Fruit fly (Drosophila melanogaster) whole organism, prepupa: Measurements from ENCODE around the gene rogdi.

Source experiments
- Blimp-1 ChIP-seq: fragments of 200-800 bp; sonication (Bioruptor generic); optimal IDR thresholded peaks from 3 replicates; lab custom pipeline; 2017; ENCODE audit warnings: missing biosample characterization, missing genetic modification characterization, mild to moderate bottlenecking, moderate library complexity, missing genetic modification reagents
- CG10631 ChIP-seq: fragments of 200-800 bp; sonication (Bioruptor generic); optimal IDR thresholded peaks from 2 replicates; lab custom pipeline; 2016; ENCODE audit warnings: missing biosample characterization, missing genetic modification characterization
- CG10669 ChIP-seq: fragments of 200-800 bp; sonication (Bioruptor generic); optimal IDR thresholded peaks from 3 replicates; lab custom pipeline; 2018; ENCODE audit warnings: missing biosample characterization, mild to moderate bottlenecking, missing genetic modification characterization, moderate library complexity
- CG11294 ChIP-seq: fragments of 200-800 bp; sonication (Bioruptor generic); IDR thresholded peaks from 2 replicates; pipeline ENCODE4 v1.3.6; 2022; ENCODE audit warnings: missing biosample characterization, missing genetic modification characterization
- CG1621 ChIP-seq: fragments of 200-800 bp; sonication (Bioruptor generic); optimal IDR thresholded peaks from 3 replicates; lab custom pipeline; 2018; ENCODE audit warnings: missing biosample characterization, mild to moderate bottlenecking, missing genetic modification characterization
- CG16779 ChIP-seq: fragments of 200-800 bp; sonication (Bioruptor generic); optimal IDR thresholded peaks from 3 replicates; lab custom pipeline; 2017; ENCODE audit warnings: missing biosample characterization, mild to moderate bottlenecking, missing genetic modification characterization
- CG3032 ChIP-seq: fragments of 200-800 bp; optimal IDR thresholded peaks from 2 replicates; lab custom pipeline; 2019; ENCODE audit warnings: missing biosample characterization, mild to moderate bottlenecking, missing genetic modification characterization, moderate library complexity
- CG31627 ChIP-seq: fragments of 200-800 bp; sonication (Bioruptor generic); optimal IDR thresholded peaks from 3 replicates; lab custom pipeline; 2016; ENCODE audit warnings: missing biosample characterization, missing genetic modification characterization
- CG32006 ChIP-seq: fragments of 200-800 bp; sonication (Bioruptor generic); optimal IDR thresholded peaks from 3 replicates; lab custom pipeline; 2017; ENCODE audit warnings: missing biosample characterization, mild to moderate bottlenecking, missing genetic modification characterization
- CG3919 ChIP-seq: fragments of 200-800 bp; sonication (Bioruptor generic); optimal IDR thresholded peaks from 3 replicates; lab custom pipeline; 2016; ENCODE audit warnings: missing biosample characterization, missing genetic modification characterization
- CG6276 ChIP-seq: fragments of 200-800 bp; sonication (Bioruptor generic); optimal IDR thresholded peaks from 2 replicates; lab custom pipeline; 2017; ENCODE audit warnings: missing biosample characterization, mild to moderate bottlenecking, missing genetic modification characterization
- CG6808 ChIP-seq: fragments of 200-800 bp; sonication (Bioruptor generic); optimal IDR thresholded peaks from 3 replicates; lab custom pipeline; 2017; ENCODE audit warnings: missing biosample characterization, missing genetic modification characterization, mild to moderate bottlenecking, moderate library complexity, missing genetic modification reagents
- CG6854 ChIP-seq: fragments of 200-800 bp; sonication (Bioruptor generic); optimal IDR thresholded peaks from 2 replicates; lab custom pipeline; 2017; ENCODE audit warnings: missing biosample characterization, mild to moderate bottlenecking, missing genetic modification characterization
- CG8319 ChIP-seq: fragments of 200-800 bp; sonication (Bioruptor generic); optimal IDR thresholded peaks from 3 replicates; lab custom pipeline; 2016; ENCODE audit warnings: missing biosample characterization, missing genetic modification characterization
- CG9139 ChIP-seq: fragments of 200-800 bp; sonication (Bioruptor generic); optimal IDR thresholded peaks from 3 replicates; lab custom pipeline; 2017; ENCODE audit warnings: missing biosample characterization, mild to moderate bottlenecking, missing genetic modification characterization
- Eip75B ChIP-seq: fragments of 200-800 bp; sonication (Bioruptor generic); optimal IDR thresholded peaks from 3 replicates; lab custom pipeline; 2016; ENCODE audit warnings: missing biosample characterization, missing genetic modification characterization
- Eip78C ChIP-seq: fragments of 200-800 bp; sonication (Bioruptor generic); peaks from one replicate; lab custom pipeline; 2016; ENCODE audit warnings: missing biosample characterization, missing genetic modification characterization
- Eip93F ChIP-seq: fragments of 200-800 bp; sonication (Bioruptor generic); optimal IDR thresholded peaks from 2 replicates; lab custom pipeline; 2016; ENCODE audit warnings: missing biosample characterization, mild to moderate bottlenecking, missing genetic modification characterization
- Ets21C ChIP-seq: fragments of 200-800 bp; sonication (Bioruptor generic); optimal IDR thresholded peaks from 3 replicates; lab custom pipeline; 2016; ENCODE audit warnings: missing biosample characterization, missing genetic modification characterization
- Ets96B ChIP-seq: fragments of 200-800 bp; optimal IDR thresholded peaks from 2 replicates; lab custom pipeline; 2019; ENCODE audit warnings: missing biosample characterization, mild to moderate bottlenecking, missing genetic modification characterization, moderate library complexity
- Gug ChIP-seq: fragments of 200-800 bp; sonication (Bioruptor generic); IDR thresholded peaks from 2 replicates; pipeline ENCODE4 v1.3.6; 2022; ENCODE audit warnings: missing biosample characterization, missing genetic modification characterization
- Hr4 ChIP-seq: fragments of 200-800 bp; sonication (Bioruptor generic); optimal IDR thresholded peaks from 3 replicates; lab custom pipeline; 2016; ENCODE audit warnings: missing biosample characterization, missing genetic modification characterization
- Lpt ChIP-seq: fragments of 200-800 bp; sonication (Bioruptor generic); optimal IDR thresholded peaks from 3 replicates; lab custom pipeline; 2016; ENCODE audit warnings: missing biosample characterization, missing genetic modification characterization
- Met ChIP-seq: fragments of 200-800 bp; sonication (Bioruptor generic); optimal IDR thresholded peaks from 3 replicates; lab custom pipeline; 2016; ENCODE audit warnings: missing biosample characterization, missing genetic modification characterization
- OdsH ChIP-seq: fragments of 200-800 bp; sonication (Bioruptor generic); optimal IDR thresholded peaks from 3 replicates; lab custom pipeline; 2016; ENCODE audit warnings: missing biosample characterization, missing genetic modification characterization
- Smox ChIP-seq: fragments of 200-800 bp; sonication (Bioruptor generic); optimal IDR thresholded peaks from 3 replicates; lab custom pipeline; 2016; ENCODE audit warnings: missing biosample characterization, missing genetic modification characterization
- Sox14 ChIP-seq: fragments of 200-800 bp; sonication (Bioruptor generic); optimal IDR thresholded peaks from 3 replicates; lab custom pipeline; 2016; ENCODE audit warnings: missing biosample characterization, missing genetic modification characterization
- achi ChIP-seq: fragments of 200-800 bp; sonication (Bioruptor generic); optimal IDR thresholded peaks from 3 replicates; lab custom pipeline; 2016; ENCODE audit warnings: missing biosample characterization, missing genetic modification characterization
- acj6 ChIP-seq: fragments of 200-800 bp; sonication (Bioruptor generic); optimal IDR thresholded peaks from 3 replicates; lab custom pipeline; 2016; ENCODE audit warnings: missing biosample characterization, missing genetic modification characterization
- cyc ChIP-seq: fragments of 200-800 bp; sonication (Bioruptor generic); optimal IDR thresholded peaks from 3 replicates; lab custom pipeline; 2016; ENCODE audit warnings: missing biosample characterization, missing genetic modification characterization
- dac ChIP-seq: fragments of 200-800 bp; sonication (Bioruptor generic); optimal IDR thresholded peaks from 2 replicates; lab custom pipeline; 2017; ENCODE audit warnings: missing biosample characterization, mild to moderate bottlenecking, missing genetic modification characterization
- eg ChIP-seq: fragments of 200-800 bp; sonication (Bioruptor generic); IDR thresholded peaks from 3 replicates; pipeline ENCODE4 v1.3.6; 2022; ENCODE audit warnings: missing biosample characterization, missing genetic modification characterization
- esn ChIP-seq: fragments of 200-800 bp; sonication (Bioruptor generic); optimal IDR thresholded peaks from 2 replicates; lab custom pipeline; 2016; ENCODE audit warnings: missing biosample characterization, mild to moderate bottlenecking, missing genetic modification characterization, moderate library complexity
- fd85E ChIP-seq: fragments of 200-800 bp; sonication (Bioruptor generic); optimal IDR thresholded peaks from 3 replicates; lab custom pipeline; 2016; ENCODE audit warnings: missing biosample characterization, missing genetic modification characterization
- fkh ChIP-seq: fragments of 200-800 bp; sonication (Bioruptor generic); optimal IDR thresholded peaks from 3 replicates; lab custom pipeline; 2017; ENCODE audit warnings: missing biosample characterization, mild to moderate bottlenecking, missing genetic modification characterization, moderate library complexity
- lz ChIP-seq: fragments of 200-800 bp; sonication (Bioruptor generic); optimal IDR thresholded peaks from 3 replicates; lab custom pipeline; 2016; ENCODE audit warnings: missing biosample characterization, missing genetic modification characterization
- ss ChIP-seq, 2 experiments: fragments of 200-800 bp; sonication (Bioruptor generic); optimal IDR thresholded peaks; 2 replicates in 1 of 2; 3 replicates in 1 of 2; lab custom pipeline; 2017 to 2018; ENCODE audit warnings: mild to moderate bottlenecking in 2 of 2, missing biosample characterization in 2 of 2, missing genetic modification characterization in 2 of 2, moderate library complexity in 1 of 2
- svp ChIP-seq: fragments of 200-800 bp; sonication (Bioruptor generic); peaks from one replicate; lab custom pipeline; 2016; ENCODE audit warnings: missing biosample characterization, missing genetic modification characterization
- vri ChIP-seq: fragments of 200-800 bp; sonication (Bioruptor generic); optimal IDR thresholded peaks from 3 replicates; lab custom pipeline; 2016; ENCODE audit warnings: missing biosample characterization, mild to moderate bottlenecking, missing genetic modification characterization

The rogdi gene

DNA sequence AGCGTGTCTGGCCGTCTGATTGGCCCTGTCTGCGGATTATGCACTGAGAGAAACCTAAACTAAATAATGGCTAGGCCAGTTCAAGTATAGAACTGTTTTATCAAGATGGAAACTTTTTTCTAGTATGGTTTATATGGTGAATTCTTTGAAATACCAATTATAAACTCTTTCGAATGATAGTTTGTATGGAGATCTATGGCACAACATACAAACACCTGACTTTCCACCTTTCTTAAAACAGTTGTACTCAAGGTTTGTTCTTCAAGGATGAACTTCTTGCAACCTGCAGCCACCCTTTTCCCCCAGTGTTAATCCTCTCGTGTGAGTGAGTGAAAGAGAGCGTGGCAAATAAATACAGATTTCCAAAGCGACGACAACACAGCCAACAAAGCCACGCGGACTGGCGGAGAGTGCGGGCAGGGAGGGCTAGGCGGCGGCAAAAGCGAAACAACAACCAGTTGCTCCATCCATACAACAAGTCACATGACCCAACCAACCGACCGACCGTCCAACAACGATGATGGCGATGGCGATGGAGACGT lies 45.0 kb upstream of the rogdi start (continued):
- TF ChIP-seq CG32006 (GFP tag; lab: Kevin White, UChicago) (peak; percentile 95), CG31627 (peak; percentile 84), Ets96B (tag; lab: Kevin White, UChicago) (peak; percentile 95), Hr4 (GFP tag; lab: Kevin White, UChicago) (peak; percentile 95), Smox (GFP tag; lab: Kevin White, UChicago) (peak; percentile 85), CG10631 (peak; percentile 91), CG8319 (GFP tag; lab: Kevin White, UChicago) (peak; percentile 80), cyc (GFP tag; lab: Kevin White, UChicago) (peak; percentile 87), CG9139 (GFP tag; lab: Kevin White, UChicago) (peak; percentile 86)

- TF ChIP-seq CG3032 (tag; lab: Kevin White, UChicago) (peak; percentile 11), CG10669 (GFP tag; lab: Kevin White, UChicago) (no peak), CG6276 (no peak), fkh (GFP tag; lab: Kevin White, UChicago) (peak; percentile 89), vri (GFP tag; lab: Kevin White, UChicago) (peak; percentile 19), Gug (peak; percentile 39; the same call in 1 of the 2 replicates), fd85E (no peak), Ets21C (GFP tag; lab: Kevin White, UChicago) (no peak)
Observed at dm6 chr3L:17004765-17005414, 44.4 kb upstream of the rogdi start.

- TF ChIP-seq Eip93F (GFP tag; lab: Kevin White, UChicago) = no peak
- no peak for TF ChIP-seq Sox14 (GFP tag; lab: Kevin White, UChicago)
- TF ChIP-seq dac (GFP tag; lab: Kevin White, UChicago) = no peak
- no peak for TF ChIP-seq CG1621 (tag; lab: Kevin White, UChicago)
- TF ChIP-seq CG32006 (GFP tag; lab: Kevin White, UChicago) = no peak
- no peak for TF ChIP-seq ss (GFP tag; optimal IDR thresholded peaks at IDR 0.05; lab: Kevin White, UChicago)
- TF ChIP-seq vri (GFP tag; lab: Kevin White, UChicago) = no peak
- no peak for TF ChIP-seq lz (GFP tag; lab: Kevin White, UChicago)
- peak; percentile 30 for TF ChIP-seq Eip78C (GFP tag; lab: Kevin White, UChicago)
- TF ChIP-seq achi (GFP tag; lab: Kevin White, UChicago) = no peak
- TF ChIP-seq CG6808 (GFP tag; lab: Kevin White, UChicago) = no peak
- no peak for TF ChIP-seq fd85E
- no peak for TF ChIP-seq Gug
- TF ChIP-seq svp = peak; percentile 97
- no peak for TF ChIP-seq Lpt (GFP tag; lab: Kevin White, UChicago)
Observed at dm6 chr3L:17005415-17005796, 43.9 kb upstream of the rogdi start.

DNA sequence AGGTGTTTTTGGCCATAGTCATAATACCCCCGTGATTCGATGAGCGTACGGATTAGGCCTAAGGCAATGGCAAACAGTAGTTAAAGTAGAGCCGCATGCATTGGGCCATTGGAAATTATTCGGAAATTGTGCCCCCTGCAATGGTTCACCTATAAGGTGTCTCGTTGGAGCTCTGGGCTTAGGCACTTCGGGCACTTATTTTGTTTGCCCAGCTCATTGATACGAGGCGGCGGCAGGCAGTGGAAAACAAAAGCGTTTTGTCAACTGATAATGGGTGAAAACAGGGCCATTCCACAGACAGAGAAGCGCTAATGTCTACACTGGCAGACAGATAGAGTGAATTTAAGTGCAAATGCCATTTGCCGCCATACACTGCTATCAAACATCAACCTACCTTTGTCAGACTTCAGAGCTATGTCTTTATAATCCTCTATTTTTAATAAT lies 43.0 kb upstream of the rogdi start:
- no peak for TF ChIP-seq Eip75B (GFP tag; lab: Kevin White, UChicago)
- TF ChIP-seq eg (GFP tag; lab: Robert Waterston, UW) = peak; percentile 33; the same call in 1 of the 3 replicates
- TF ChIP-seq acj6 = no peak
- peak; percentile 33 for TF ChIP-seq Gug
- peak; percentile 6 for TF ChIP-seq OdsH (GFP tag; lab: Kevin White, UChicago)
- TF ChIP-seq CG31627 = peak; percentile 33
- TF ChIP-seq Met (GFP tag; lab: Kevin White, UChicago) = peak; percentile 20
- peak; percentile 28 for TF ChIP-seq CG3919 (GFP tag; lab: Kevin White, UChicago)
- TF ChIP-seq fkh (GFP tag; lab: Kevin White, UChicago) = peak; percentile 84
- TF ChIP-seq Eip78C (GFP tag; lab: Kevin White, UChicago) = peak; percentile 37
- TF ChIP-seq ss (GFP tag; optimal IDR thresholded peaks at IDR 0.05; lab: Kevin White, UChicago) = no peak
- no peak for TF ChIP-seq CG10669 (GFP tag; lab: Kevin White, UChicago)
- peak; percentile 37 for TF ChIP-seq vri (GFP tag; lab: Kevin White, UChicago)
- no peak for TF ChIP-seq CG6854 (GFP tag; lab: Kevin White, UChicago)
- no peak for TF ChIP-seq Blimp-1 (GFP tag; lab: Kevin White, UChicago)
- TF ChIP-seq Sox14 (GFP tag; lab: Kevin White, UChicago) = peak; percentile 33
- no peak for TF ChIP-seq CG8319 (GFP tag; lab: Kevin White, UChicago)
- TF ChIP-seq svp = peak; percentile 51
- TF ChIP-seq CG16779 (tag; lab: Kevin White, UChicago) = no peak
- TF ChIP-seq dac (GFP tag; lab: Kevin White, UChicago) = no peak
- peak; percentile 28 for TF ChIP-seq cyc (GFP tag; lab: Kevin White, UChicago)
- no peak for TF ChIP-seq CG11294
- TF ChIP-seq esn (GFP tag; lab: Kevin White, UChicago) = peak; percentile 9
